Fruit fly (Drosophila melanogaster) whole organism, wandering third instar larva: ENCODE measurements around the gene CG16903.

ENCODE experiments used
- Abd-B ChIP-seq: fragments of >200 bp; optimal IDR thresholded peaks from 2 replicates; lab custom pipeline; 2017; ENCODE audit warnings: missing biosample characterization, missing genetic modification characterization
- CG32264 ChIP-seq: fragments of 200-800 bp; sonication (Bioruptor generic); optimal IDR thresholded peaks from 2 replicates; lab custom pipeline; 2016; ENCODE audit warnings: missing biosample characterization, missing genetic modification characterization
- CG9705 ChIP-seq: fragments of 200-800 bp; sonication (Bioruptor generic); optimal IDR thresholded peaks from 2 replicates; lab custom pipeline; 2018; ENCODE audit warnings: missing biosample characterization, mild to moderate bottlenecking, missing genetic modification characterization
- CrebA ChIP-seq: fragments of 200-800 bp; sonication (Bioruptor generic); optimal IDR thresholded peaks from 2 replicates; lab custom pipeline; 2016; ENCODE audit warnings: missing biosample characterization, mild to moderate bottlenecking, missing genetic modification characterization, borderline replicate concordance
- Dfd ChIP-seq: fragments of >200 bp; optimal IDR thresholded peaks from 2 replicates; lab custom pipeline; 2017; ENCODE audit warnings: missing biosample characterization, missing genetic modification characterization
- Dif ChIP-seq: fragments of 200-275, 200-300 bp; sonication (Bioruptor generic); optimal IDR thresholded peaks from 2 replicates; lab custom pipeline; 2018; ENCODE audit warnings: missing biosample characterization, missing genetic modification characterization; ENCODE audit not compliant: partially characterized antibody
- GATAd ChIP-seq: sonication (Bioruptor generic); optimal IDR thresholded peaks from 2 replicates; lab custom pipeline; 2016; ENCODE audit warnings: missing biosample characterization, missing genetic modification characterization
- HLH106 ChIP-seq: fragments of 200-800 bp; optimal IDR thresholded peaks from 3 replicates; lab custom pipeline; 2019; ENCODE audit warnings: missing biosample characterization, mild to moderate bottlenecking, missing genetic modification characterization, moderate library complexity
- Hnf4 ChIP-seq: fragments of 200-800 bp; sonication (Bioruptor generic); optimal IDR thresholded peaks from 2 replicates; lab custom pipeline; 2016; ENCODE audit warnings: missing biosample characterization, mild to moderate bottlenecking, missing genetic modification characterization
- Hr78 ChIP-seq: fragments of >200 bp; optimal IDR thresholded peaks from 2 replicates; lab custom pipeline; 2017; ENCODE audit warnings: missing biosample characterization, missing genetic modification characterization
- Hr83 ChIP-seq: fragments of 200-300 bp; sonication (Bioruptor generic); optimal IDR thresholded peaks from 2 replicates; lab custom pipeline; 2016; ENCODE audit warnings: missing biosample characterization, mild to moderate bottlenecking, missing genetic modification characterization, moderate library complexity; ENCODE audit not compliant: poor library complexity, severe bottlenecking
- Jra ChIP-seq: sonication (Bioruptor generic); optimal IDR thresholded peaks from 2 replicates; lab custom pipeline; 2016; ENCODE audit warnings: missing biosample characterization, missing genetic modification characterization
- Mio ChIP-seq: sonication (Bioruptor generic); optimal IDR thresholded peaks from 2 replicates; lab custom pipeline; 2016; ENCODE audit warnings: missing biosample characterization, missing genetic modification characterization
- Myc ChIP-seq: fragments of >200 bp; optimal IDR thresholded peaks from 2 replicates; lab custom pipeline; 2017
- N ChIP-seq: fragments of >200 bp; optimal IDR thresholded peaks from 2 replicates; lab custom pipeline; 2018; ENCODE audit warnings: missing biosample characterization, missing external identifiers, missing genetic modification characterization
- OdsH ChIP-seq: fragments of 200-800 bp; sonication (Bioruptor generic); optimal IDR thresholded peaks from 2 replicates; lab custom pipeline; 2016; ENCODE audit warnings: missing biosample characterization, mild to moderate bottlenecking, missing genetic modification characterization
- Rel ChIP-seq, 2 experiments: fragments of 200-800 bp; sonication (Bioruptor generic) in 1 of 2; optimal IDR thresholded peaks; 2 replicates in 1 of 2; 3 replicates in 1 of 2; lab custom pipeline; 2016 to 2019; ENCODE audit warnings: mild to moderate bottlenecking in 2 of 2, missing biosample characterization in 2 of 2, missing genetic modification characterization in 2 of 2, moderate library complexity in 1 of 2
- Sp1 ChIP-seq: fragments of 200-800 bp; sonication (Bioruptor generic); optimal IDR thresholded peaks from 3 replicates; lab custom pipeline; 2019; ENCODE audit warnings: missing biosample characterization, mild to moderate bottlenecking, missing genetic modification characterization, moderate library complexity
- Vsx2 ChIP-seq: fragments of 200-300, 225-300 bp; sonication (Bioruptor generic); optimal IDR thresholded peaks from 2 replicates; lab custom pipeline; 2018; ENCODE audit warnings: missing biosample characterization, missing genetic modification characterization; ENCODE audit not compliant: partially characterized antibody
- br ChIP-seq: fragments of 200-800 bp; sonication (Bioruptor generic); optimal IDR thresholded peaks from 2 replicates; lab custom pipeline; 2016; ENCODE audit warnings: missing biosample characterization, missing genetic modification characterization
- brk ChIP-seq: fragments of 200-800 bp; sonication (Bioruptor generic); optimal IDR thresholded peaks from 2 replicates; lab custom pipeline; 2016; ENCODE audit warnings: missing biosample characterization, mild to moderate bottlenecking, missing genetic modification characterization
- dl ChIP-seq, 2 experiments: fragments of 175-275, 200-275 bp in 1 of 2; fragments of 200-275 bp in 1 of 2; sonication (Bioruptor generic); optimal IDR thresholded peaks; lab custom pipeline; 2018; ENCODE audit warnings: mild to moderate bottlenecking in 2 of 2, missing biosample characterization in 2 of 2, missing genetic modification characterization in 2 of 2, moderate library complexity in 2 of 2; ENCODE audit not compliant: partially characterized antibody in 2 of 2, insufficient read depth in 1 of 2
- dmrt93B ChIP-seq: fragments of 200-800 bp; sonication (Bioruptor generic); optimal IDR thresholded peaks from 2 replicates; lab custom pipeline; 2018; ENCODE audit warnings: missing biosample characterization, mild to moderate bottlenecking, missing genetic modification characterization
- dsf ChIP-seq: sonication (Bioruptor generic); optimal IDR thresholded peaks from 2 replicates; lab custom pipeline; 2016; ENCODE audit warnings: missing biosample characterization, missing genetic modification characterization, borderline replicate concordance
- ey ChIP-seq: fragments of 200-800 bp; sonication (Bioruptor generic); optimal IDR thresholded peaks from 2 replicates; lab custom pipeline; 2016; ENCODE audit warnings: missing biosample characterization, missing genetic modification characterization
- foxo ChIP-seq, 2 experiments: fragments of 200-800 bp; sonication (Bioruptor generic); optimal IDR thresholded peaks; 2 replicates in 1 of 2; 3 replicates in 1 of 2; lab custom pipeline; 2016 to 2017; ENCODE audit warnings: missing biosample characterization in 2 of 2, missing genetic modification characterization in 2 of 2
- fru ChIP-seq: fragments of 200-800 bp; sonication (Bioruptor generic); optimal IDR thresholded peaks from 3 replicates; lab custom pipeline; 2016; ENCODE audit warnings: missing biosample characterization, mild to moderate bottlenecking, missing genetic modification characterization
- h ChIP-seq: fragments of 200-800 bp; sonication (Bioruptor generic); optimal IDR thresholded peaks from 3 replicates; lab custom pipeline; 2016; ENCODE audit warnings: missing biosample characterization, mild to moderate bottlenecking, missing genetic modification characterization
- jim ChIP-seq: fragments of 175-275, 200-325 bp; sonication (Bioruptor generic); optimal IDR thresholded peaks from 2 replicates; lab custom pipeline; 2016; ENCODE audit warnings: missing biosample characterization, mild to moderate bottlenecking, missing genetic modification characterization
- lola ChIP-seq: fragments of >200 bp; optimal IDR thresholded peaks from 2 replicates; lab custom pipeline; 2017; ENCODE audit warnings: missing biosample characterization, missing genetic modification characterization
- pan ChIP-seq: fragments of >200 bp; optimal IDR thresholded peaks from 2 replicates; lab custom pipeline; 2017
- rgr ChIP-seq: fragments of 200-800 bp; sonication (Bioruptor generic); optimal IDR thresholded peaks from 3 replicates; lab custom pipeline; 2016; ENCODE audit warnings: missing biosample characterization, mild to moderate bottlenecking, missing genetic modification characterization
- sage ChIP-seq: fragments of 200-800 bp; sonication (Bioruptor generic); optimal IDR thresholded peaks from 2 replicates; lab custom pipeline; 2016; ENCODE audit warnings: missing biosample characterization, mild to moderate bottlenecking, missing genetic modification characterization
- sv ChIP-seq: fragments of 200-800 bp; sonication (Bioruptor generic); optimal IDR thresholded peaks from 3 replicates; lab custom pipeline; 2016; ENCODE audit warnings: missing biosample characterization, missing genetic modification characterization
- tai ChIP-seq: sonication (Bioruptor generic); optimal IDR thresholded peaks from 2 replicates; lab custom pipeline; 2016; ENCODE audit warnings: missing biosample characterization, missing genetic modification characterization
- usp ChIP-seq: fragments of >200 bp; optimal IDR thresholded peaks from 2 replicates; lab custom pipeline; 2017; ENCODE audit warnings: missing biosample characterization, missing genetic modification characterization
- woc ChIP-seq: sonication (Bioruptor generic); optimal IDR thresholded peaks from 2 replicates; lab custom pipeline; 2016; ENCODE audit warnings: missing biosample characterization, mild to moderate bottlenecking, missing genetic modification characterization

The CG16903 gene

DNA sequence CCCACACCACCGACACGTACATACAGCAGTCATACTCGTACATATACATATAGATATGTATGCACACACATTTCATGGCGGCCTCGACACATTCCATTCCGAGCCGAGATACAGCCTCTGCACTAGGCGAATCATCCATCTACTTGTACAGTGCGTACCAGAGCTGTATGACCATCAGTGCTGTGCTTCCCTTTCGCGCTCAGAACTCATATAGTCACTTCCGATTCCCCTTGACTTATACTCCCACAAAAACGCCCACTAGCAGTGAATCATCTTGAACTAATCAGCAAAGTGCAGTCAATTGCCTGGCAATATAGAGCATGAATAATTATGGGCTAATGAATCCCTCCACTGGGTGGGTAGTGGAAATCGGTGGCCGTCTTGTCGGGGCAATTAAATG is 9.6 kb upstream of the CG16903 start:
- TF ChIP-seq dsf (GFP tag; lab: Kevin White, UChicago) (no peak), Dif (no peak), sage (no peak), Hr83 (no peak), Vsx2 (GFP tag; lab: Kevin White, UChicago) (no peak), CG32264 (no peak)

DNA sequence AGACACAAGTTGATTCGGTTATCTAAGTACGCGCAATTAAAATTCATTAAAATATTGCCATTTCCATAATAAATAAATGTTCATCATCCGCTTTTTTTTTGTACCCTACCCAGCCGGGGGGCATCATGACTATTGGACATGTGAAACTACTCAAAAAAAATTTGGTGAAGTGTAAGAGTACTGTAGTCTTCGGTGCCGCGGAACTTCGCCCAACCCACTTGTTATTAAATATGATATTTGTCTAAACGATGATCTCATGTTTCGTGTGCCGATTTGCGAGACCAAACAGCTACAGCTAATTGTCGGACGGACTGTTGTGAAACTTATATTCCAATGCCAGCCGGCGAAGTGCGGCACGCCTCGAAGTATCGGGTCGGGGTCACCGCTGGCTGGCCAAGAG is 8.6 kb upstream of the CG16903 start:
- TF ChIP-seq br (GFP tag; lab: Kevin White, UChicago) (no peak), Hnf4 (GFP tag; lab: Kevin White, UChicago) (no peak), CrebA (GFP tag; lab: Kevin White, UChicago) (no peak), pan (lab: Kevin White, UChicago) (no peak), Abd-B (GFP tag; lab: Kevin White, UChicago) (no peak), brk (no peak), dsf (GFP tag; lab: Kevin White, UChicago) (no peak), Mio (GFP tag; lab: Kevin White, UChicago) (no peak), woc (no peak), Myc (lab: Kevin White, UChicago) (no peak), h (GFP tag; lab: Kevin White, UChicago) (no peak), GATAd (GFP tag; lab: Kevin White, UChicago) (no peak), Hr83 (no peak), HLH106 (tag; lab: Kevin White, UChicago) (no peak), OdsH (no peak), sv (GFP tag; lab: Kevin White, UChicago) (no peak), dl (GFP tag; optimal IDR thresholded peaks at IDR 0.05; lab: Kevin White, UChicago; ENCODE audit: insufficient read depth in 1 of 2, partially characterized antibody in 2 of 2) (no peak), Sp1 (GFP tag; lab: Kevin White, UChicago) (no peak)

DNA sequence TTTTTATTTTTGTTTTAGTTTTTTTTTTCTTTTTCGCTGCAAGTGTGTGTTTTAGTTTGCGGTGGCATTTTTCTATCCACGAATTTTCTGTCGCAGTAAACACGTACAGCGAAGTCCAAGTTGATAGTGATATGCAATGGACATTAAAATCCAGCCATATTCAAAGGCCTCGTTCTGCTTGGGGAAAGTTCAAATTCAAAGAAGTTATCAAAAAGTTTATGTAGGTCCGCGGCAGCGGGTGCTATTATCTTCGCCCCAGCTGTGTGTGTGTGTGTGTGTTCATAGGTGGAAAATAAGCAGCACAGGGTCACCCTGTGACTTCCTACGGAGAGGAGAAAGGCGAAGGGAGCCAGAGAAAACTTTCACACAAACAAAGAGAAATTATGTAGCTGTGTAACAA is 7.3 kb upstream of the CG16903 start:
- TF ChIP-seq GATAd (GFP tag; lab: Kevin White, UChicago), result no peak
- no peak for TF ChIP-seq N (GFP tag; lab: Kevin White, UChicago)
- TF ChIP-seq woc, result no peak
- no peak for TF ChIP-seq Hr83
- no peak for TF ChIP-seq brk
- no peak for TF ChIP-seq CG32264
- TF ChIP-seq Dfd, result no peak
- TF ChIP-seq usp (GFP tag; lab: Kevin White, UChicago), result no peak
- no peak for TF ChIP-seq Dif
- no peak for TF ChIP-seq fru (GFP tag; lab: Kevin White, UChicago)
- no peak for TF ChIP-seq h (GFP tag; lab: Kevin White, UChicago)
- TF ChIP-seq Jra (GFP tag; lab: Kevin White, UChicago), result no peak
- TF ChIP-seq lola (GFP tag; lab: Kevin White, UChicago), result no peak
- no peak for TF ChIP-seq ey (GFP tag; lab: Kevin White, UChicago)
- no peak for TF ChIP-seq Myc (lab: Kevin White, UChicago)
- TF ChIP-seq Abd-B (GFP tag; lab: Kevin White, UChicago), result no peak
- no peak for TF ChIP-seq pan (lab: Kevin White, UChicago)
- TF ChIP-seq Mio (GFP tag; lab: Kevin White, UChicago), result no peak
- TF ChIP-seq, all 38 proteins: peak for 0

DNA sequence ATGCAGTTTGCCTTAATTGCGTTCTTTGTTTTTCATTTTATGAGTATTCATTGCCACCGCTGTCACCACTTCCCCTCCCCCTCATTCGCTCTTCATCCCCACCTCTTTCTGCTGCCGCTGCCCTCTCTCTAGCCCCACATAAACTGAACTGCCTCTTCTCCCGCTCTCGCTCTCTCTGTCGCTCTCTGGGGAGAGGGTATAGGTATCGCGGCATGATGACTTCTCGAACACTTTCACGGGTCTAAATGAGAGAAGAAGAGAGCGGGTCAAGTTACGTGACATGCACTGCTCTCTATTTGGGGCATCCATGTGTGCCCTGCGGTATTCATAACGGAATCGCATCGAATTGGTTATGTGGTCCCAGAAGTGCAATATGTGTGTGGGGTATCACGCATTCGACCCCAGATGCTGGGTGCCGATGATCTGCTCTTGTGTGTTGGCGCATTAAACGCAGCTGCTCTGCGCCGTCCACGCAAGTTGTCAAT is 3.5 kb upstream of the CG16903 start:
- TF ChIP-seq dmrt93B (peak; percentile 76), Sp1 (GFP tag; lab: Kevin White, UChicago) (peak; percentile 79), Hnf4 (GFP tag; lab: Kevin White, UChicago) (peak; percentile 86), sv (GFP tag; lab: Kevin White, UChicago) (peak; percentile 30), sage (no peak), usp (GFP tag; lab: Kevin White, UChicago) (no peak), Myc (lab: Kevin White, UChicago) (no peak), Jra (GFP tag; lab: Kevin White, UChicago) (peak; percentile 52), Vsx2 (GFP tag; lab: Kevin White, UChicago) (no peak), br (GFP tag; lab: Kevin White, UChicago) (peak; percentile 94), Mio (GFP tag; lab: Kevin White, UChicago) (peak; percentile 48), GATAd (GFP tag; lab: Kevin White, UChicago) (no peak), woc (peak; percentile 96), ey (GFP tag; lab: Kevin White, UChicago) (peak; percentile 96), Abd-B (GFP tag; lab: Kevin White, UChicago) (no peak), jim (GFP tag; lab: Kevin White, UChicago) (peak; percentile 91), dl (GFP tag; optimal IDR thresholded peaks at IDR 0.05; lab: Kevin White, UChicago; ENCODE audit: insufficient read depth in 1 of 2, partially characterized antibody in 2 of 2) (peak; percentile 94 to 98), lola (GFP tag; lab: Kevin White, UChicago) (no peak), Hr83 (peak; percentile 80), CrebA (GFP tag; lab: Kevin White, UChicago) (no peak), CG9705 (GFP tag; lab: Kevin White, UChicago) (no peak), Rel (GFP tag; optimal IDR thresholded peaks at IDR 0.05; lab: Kevin White, UChicago) (peak; percentile 49), Rel (tag; optimal IDR thresholded peaks at IDR 0.05; lab: Kevin White, UChicago) (peak; percentile 43), foxo (GFP tag; optimal IDR thresholded peaks at IDR 0.05; lab: Kevin White, UChicago) (peak; percentile 59 to 91), Dif (peak; percentile 99), h (GFP tag; lab: Kevin White, UChicago) (peak; percentile 95), CG32264 (peak; percentile 78), dsf (GFP tag; lab: Kevin White, UChicago) (peak; percentile 1), pan (lab: Kevin White, UChicago) (peak; percentile 81), Hr78 (GFP tag; lab: Kevin White, UChicago) (no peak), OdsH (peak; percentile 92), rgr (GFP tag; lab: Kevin White, UChicago) (peak; percentile 92), brk (no peak), HLH106 (tag; lab: Kevin White, UChicago) (peak; percentile 76), Dfd (no peak), tai (GFP tag; lab: Kevin White, UChicago) (no peak), fru (GFP tag; lab: Kevin White, UChicago) (peak; percentile 93)
